Worm (Caenorhabditis elegans): ENCODE measurements around the gene C50E3.12.

DNA sequence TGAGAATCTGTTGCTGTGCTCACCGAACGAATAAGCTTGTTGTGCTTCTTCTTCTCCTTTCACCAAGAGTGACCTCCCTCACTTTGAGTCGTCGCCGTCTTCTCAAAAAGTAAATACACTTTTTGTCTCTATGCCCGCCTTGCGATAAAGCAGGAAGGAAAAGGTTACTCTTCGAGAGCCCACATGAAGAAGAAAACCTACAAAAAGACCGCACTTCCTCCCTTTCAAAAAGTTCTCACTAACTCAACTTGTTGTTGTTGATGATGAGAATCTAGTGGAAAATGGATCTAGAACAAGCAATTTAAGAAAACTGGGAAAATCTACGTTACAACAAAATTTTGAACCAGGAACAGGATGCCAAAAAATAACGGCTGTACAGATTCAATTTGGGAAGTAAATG lies 31.4 kb downstream of the C50E3.12 start, which contains the start of gene C50E3.6:
- TF ChIP-seq lin-38 (GFP tag; IDR thresholded peaks at IDR 0.05) (no peak), fos-1 (tag; optimal IDR thresholded peaks at IDR 0.05) (no peak), snpc-4 (tag; optimal IDR thresholded peaks at IDR 0.05) (no peak), duxl-1 (tag; optimal IDR thresholded peaks at IDR 0.05; ENCODE audit: poor library complexity) (no peak), zfp-3 (GFP tag; conservative IDR thresholded peaks at IDR 0.05) (no peak), ctbp-1 (GFP tag; IDR thresholded peaks at IDR 0.05) (no peak), lin-39 (tag; optimal IDR thresholded peaks at IDR 0.05) (no peak), lsy-2 (tag; optimal IDR thresholded peaks at IDR 0.05) (no peak), unc-130 (GFP tag; optimal IDR thresholded peaks at IDR 0.05) (no peak), mdl-1 (tag; optimal IDR thresholded peaks at IDR 0.05) (no peak)

Data from whole organism, L4 larva.